Worm (Caenorhabditis elegans): ENCODE data around the gene mmaa-1.

The mmaa-1 gene

ce11 chrII:7056328-7056727, 44.6 kb downstream of the mmaa-1 start:
- no peak for TF ChIP-seq W03F9.2 (tag; optimal IDR thresholded peaks at IDR 0.05)
- TF ChIP-seq dao-5 (tag; optimal IDR thresholded peaks at IDR 0.05) = no peak
- no peak for TF ChIP-seq him-1 (tag; optimal IDR thresholded peaks at IDR 0.05)

ce11 chrII:7054987-7055386, 46.0 kb downstream of the mmaa-1 start, which contains the start of gene ZK1127.3:
ZK1127.3 (plus strand) TSS chrII:7055287.
- TF ChIP-seq dao-5 (tag; optimal IDR thresholded peaks at IDR 0.05) (no peak), him-1 (tag; optimal IDR thresholded peaks at IDR 0.05) (no peak), W03F9.2 (tag; optimal IDR thresholded peaks at IDR 0.05) (no peak)

ce11 chrII:7053649-7054048, 47.3 kb downstream of the mmaa-1 start, which contains the start of gene ZK1127.4:
ZK1127.4 (plus strand) TSS chrII:7053949.
- TF ChIP-seq W03F9.2 (tag; optimal IDR thresholded peaks at IDR 0.05) (no peak), him-1 (tag; optimal IDR thresholded peaks at IDR 0.05) (no peak), dao-5 (tag; optimal IDR thresholded peaks at IDR 0.05) (no peak)

- TF ChIP-seq dao-5 (tag; optimal IDR thresholded peaks at IDR 0.05) = no peak
- TF ChIP-seq W03F9.2 (tag; optimal IDR thresholded peaks at IDR 0.05) = no peak
- no peak for TF ChIP-seq him-1 (tag; optimal IDR thresholded peaks at IDR 0.05)
Observed at ce11 chrII:7053001-7053400, 48.0 kb downstream of the mmaa-1 start, which contains the start of gene ZK1127.13. ZK1127.13 (plus strand) TSS chrII:7053301.

ce11 chrII:7051778-7052177, 49.2 kb downstream of the mmaa-1 start, which contains the start of gene ZK1127.12:
ZK1127.12 (plus strand) TSS chrII:7052078.
- TF ChIP-seq him-1 (tag; optimal IDR thresholded peaks at IDR 0.05) = no peak

- peak; percentile 74 for TF ChIP-seq W03F9.2 (tag; optimal IDR thresholded peaks at IDR 0.05)
- TF ChIP-seq dao-5 (tag; optimal IDR thresholded peaks at IDR 0.05) = no peak
- TF ChIP-seq him-1 (tag; optimal IDR thresholded peaks at IDR 0.05) = no peak
Observed at ce11 chrII:7050021-7050722, 50.8 kb downstream of the mmaa-1 start, which contains the start of the genes tcer-1 and ZK1127.5. tcer-1 (minus strand) TSS chrII:7050071. ZK1127.5 (plus strand) TSS chrII:7050672.

All from whole organism, L4/young adult.